Worm (Caenorhabditis elegans) whole organism, mixed stage, embryonic: ENCODE data around the gene F31E8.4.

ENCODE experiments used
- ces-1 ChIP-seq: fragments of 150-350 bp; optimal IDR thresholded peaks from 2 replicates; lab custom pipeline; 2014; ENCODE audit warnings: missing biosample characterization, missing genetic modification reagents, missing genetic modification characterization
- elt-1 ChIP-seq: sonication (generic microtip); optimal IDR thresholded peaks from 2 replicates; lab custom pipeline; 2017; ENCODE audit warnings: missing genetic modification characterization, mild to moderate bottlenecking, missing compliant biosample characterization, antibody characterized with exemption, moderate library complexity, borderline replicate concordance; ENCODE audit not compliant: insufficient read depth
- nhr-12 ChIP-seq: fragments of 150-350 bp; optimal IDR thresholded peaks from 2 replicates; lab custom pipeline; 2014; ENCODE audit warnings: missing biosample characterization, missing genetic modification characterization
- pha-4 ChIP-seq: fragments of 150-350 bp; optimal IDR thresholded peaks from 2 replicates; lab custom pipeline; 2018; ENCODE audit warnings: missing biosample characterization, missing genetic modification reagents, missing genetic modification characterization
- ztf-11 ChIP-seq: fragments of 150-350 bp; optimal IDR thresholded peaks from 2 replicates; lab custom pipeline; 2014; ENCODE audit warnings: missing biosample characterization, missing genetic modification characterization

DNA sequence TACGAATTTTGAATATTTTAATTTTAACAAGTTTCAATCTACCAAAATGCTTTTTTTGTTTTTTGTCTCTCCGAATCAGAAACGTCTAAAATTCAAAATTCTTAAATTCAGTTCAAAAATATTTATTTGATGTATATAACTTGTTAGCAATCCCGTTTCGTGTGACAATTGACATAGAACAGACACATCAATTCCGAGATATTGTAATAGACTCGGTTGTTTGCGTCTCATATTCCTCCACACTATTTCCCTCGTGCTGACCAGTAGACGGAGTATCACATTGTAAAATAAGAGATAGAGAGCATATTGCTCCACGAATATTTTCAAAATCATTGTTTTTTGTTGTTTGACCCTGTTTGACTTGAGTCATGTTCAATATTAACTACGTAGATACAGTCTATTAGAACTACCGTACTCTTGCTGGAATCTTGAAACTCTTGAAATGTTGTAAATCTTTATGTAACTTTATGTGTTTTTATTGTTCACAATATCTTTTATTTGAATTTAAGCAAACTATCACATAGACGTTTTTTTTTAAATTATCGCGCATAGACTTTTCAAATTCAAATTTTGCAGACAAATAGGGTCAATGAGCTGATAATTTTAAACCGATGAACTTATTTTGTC is 11.2 kb downstream of the F31E8.4 start, which contains the start of gene T13C2.3:
- TF ChIP-seq ces-1 (GFP tag; lab: Kevin White, UChicago) (no peak), ztf-11 (tag; lab: Kevin White, UChicago) (no peak), elt-1 (tag; lab: Kevin White, UChicago) (no peak), pha-4 (tag; lab: Kevin White, UChicago) (no peak), nhr-12 (tag; lab: Kevin White, UChicago) (no peak)
